Worm (Caenorhabditis elegans) whole organism, early embryonic: ENCODE results near the gene strd-1.

Source experiments
- B0310.2 ChIP-seq: sonication (generic microtip); optimal IDR thresholded peaks from 2 replicates; lab custom pipeline; 2016; ENCODE audit warnings: mild to moderate bottlenecking, missing genetic modification characterization, missing compliant biosample characterization
- F13C5.2 ChIP-seq: sonication (generic microtip); optimal IDR thresholded peaks from 2 replicates; lab custom pipeline; 2017; ENCODE audit warnings: mild to moderate bottlenecking, missing genetic modification characterization, inconsistent platforms, missing compliant biosample characterization
- aly-1 ChIP-seq: sonication (generic microtip); optimal IDR thresholded peaks from 2 replicates; lab custom pipeline; 2016; ENCODE audit warnings: missing genetic modification characterization, missing compliant biosample characterization
- ama-1 ChIP-seq: fragments of 150-350 bp; optimal IDR thresholded peaks from 2 replicates; lab custom pipeline; 2014
- ceh-13 ChIP-seq: fragments of 200-800 bp; sonication (Bioruptor generic); optimal IDR thresholded peaks from 2 replicates; lab custom pipeline; 2018; ENCODE audit warnings: mild to moderate bottlenecking, missing genetic modification characterization, missing compliant biosample characterization
- flt-1 ChIP-seq: fragments of 200-800 bp; sonication (Bioruptor generic); IDR thresholded peaks from 2 replicates; pipeline ENCODE4 v1.3.6; 2022; ENCODE audit warnings: missing genetic modification characterization, missing compliant biosample characterization
- hmbx-1 ChIP-seq: sonication (generic microtip); optimal IDR thresholded peaks from 2 replicates; lab custom pipeline; 2016; ENCODE audit warnings: mild to moderate bottlenecking, missing genetic modification characterization, missing compliant biosample characterization
- hmg-4 ChIP-seq: fragments of 200-800 bp; sonication (Bioruptor generic); optimal IDR thresholded peaks from 2 replicates; lab custom pipeline; 2018; ENCODE audit warnings: mild to moderate bottlenecking, missing genetic modification characterization, missing compliant biosample characterization
- hnd-1 ChIP-seq: sonication (generic microtip); optimal IDR thresholded peaks from 2 replicates; lab custom pipeline; 2016; ENCODE audit warnings: missing genetic modification characterization, missing compliant biosample characterization
- pes-1 ChIP-seq: fragments of 200-800 bp; sonication (Bioruptor generic); IDR thresholded peaks from 2 replicates; pipeline ENCODE4 v1.3.6; 2022; ENCODE audit warnings: missing genetic modification reagents, missing genetic modification characterization, missing compliant biosample characterization
- sea-1 ChIP-seq: fragments of 200-800 bp; sonication (Bioruptor generic); conservative IDR thresholded peaks from 2 replicates; pipeline ENCODE4 v1.3.6; 2022; ENCODE audit warnings: missing genetic modification characterization, missing compliant biosample characterization
- tbx-37 ChIP-seq: fragments of 200-800 bp; sonication (Bioruptor generic); conservative IDR thresholded peaks from 2 replicates; pipeline ENCODE4 v1.3.6; 2022; ENCODE audit warnings: missing genetic modification reagents, missing genetic modification characterization, missing compliant biosample characterization
- tra-4 ChIP-seq: sonication (generic microtip); optimal IDR thresholded peaks from 2 replicates; lab custom pipeline; 2017; ENCODE audit warnings: missing genetic modification characterization, missing compliant biosample characterization

DNA sequence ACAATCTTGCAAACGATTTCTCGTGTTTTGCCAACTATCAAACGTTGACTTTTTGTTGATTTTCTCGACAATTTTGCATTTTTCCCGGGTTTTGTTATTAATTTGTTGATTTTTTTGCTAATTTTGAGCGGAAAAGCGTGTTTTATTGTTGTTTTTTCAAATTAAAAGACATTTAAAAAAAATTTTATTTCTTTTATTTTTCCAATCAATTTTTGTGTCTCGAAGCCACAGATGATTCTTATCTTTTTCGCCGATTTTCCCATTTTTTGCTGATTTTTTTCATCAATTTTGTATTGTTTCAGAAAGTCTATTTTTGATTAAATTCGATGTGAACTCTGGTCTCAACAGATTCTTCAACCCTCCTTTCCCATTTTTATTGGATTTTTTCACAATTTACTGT, 11.3 kb upstream of the strd-1 start, which contains the start of gene rle-1:
- TF ChIP-seq ama-1 (lab: Kevin White, UChicago) (no peak), tra-4 (tag; lab: Kevin White, UChicago) (no peak), hmbx-1 (tag; lab: Kevin White, UChicago) (no peak), B0310.2 (tag; lab: Kevin White, UChicago) (no peak), hmg-4 (GFP tag; lab: Kevin White, UChicago) (no peak), flt-1 (no peak), aly-1 (no peak), ceh-13 (no peak), pes-1 (GFP tag; lab: Robert Waterston, UW) (no peak), tbx-37 (GFP tag; lab: Robert Waterston, UW) (no peak), hnd-1 (tag; lab: Kevin White, UChicago) (no peak), F13C5.2 (no peak), sea-1 (GFP tag; lab: Robert Waterston, UW) (no peak)
